Fruit fly (Drosophila melanogaster) whole organism, prepupa: ENCODE data around the gene RpL7A.

Experiments used
- CG10669 ChIP-seq: fragments of 200-800 bp; sonication (Bioruptor generic); optimal IDR thresholded peaks from 3 replicates; lab custom pipeline; 2018; ENCODE audit warnings: missing biosample characterization, mild to moderate bottlenecking, missing genetic modification characterization, moderate library complexity
- CG7368 ChIP-seq: fragments of 200-800 bp; sonication (Bioruptor generic); optimal IDR thresholded peaks from 3 replicates; lab custom pipeline; 2016; ENCODE audit warnings: missing biosample characterization, missing genetic modification characterization
- OdsH ChIP-seq: fragments of 200-800 bp; sonication (Bioruptor generic); optimal IDR thresholded peaks from 3 replicates; lab custom pipeline; 2016; ENCODE audit warnings: missing biosample characterization, missing genetic modification characterization
- net ChIP-seq: fragments of 200-800 bp; sonication (Bioruptor generic); optimal IDR thresholded peaks from 3 replicates; lab custom pipeline; 2016; ENCODE audit warnings: missing biosample characterization, missing genetic modification characterization

dm6 chrX:6549428-6550117, 16.4 kb upstream of the RpL7A start:
- TF ChIP-seq CG10669 (GFP tag; lab: Kevin White, UChicago) (peak; percentile 95), OdsH (GFP tag; lab: Kevin White, UChicago) (peak; percentile 95), net (GFP tag; lab: Kevin White, UChicago) (peak; percentile 95), CG7368 (GFP tag; lab: Kevin White, UChicago) (peak; percentile 96)
